Fruit fly (Drosophila melanogaster) whole organism, pupa: Measurements from ENCODE around the gene CG2256.

Experiments
- CG10348 ChIP-seq: fragments of 200-800 bp; sonication (Bioruptor generic); IDR thresholded peaks from 2 replicates; pipeline ENCODE4 v1.3.6; 2022; ENCODE audit warnings: missing biosample characterization, missing genetic modification characterization
- CG12605 ChIP-seq: fragments of 200-800 bp; sonication (Bioruptor generic); IDR thresholded peaks from 2 replicates; pipeline ENCODE4 v1.3.6; 2022; ENCODE audit warnings: missing biosample characterization, missing genetic modification characterization
- CG13204 ChIP-seq: fragments of 200-800 bp; sonication (Bioruptor generic); optimal IDR thresholded peaks from 2 replicates; lab custom pipeline; 2018; ENCODE audit warnings: missing biosample characterization, mild to moderate bottlenecking, missing genetic modification characterization, moderate library complexity
- CG14655 ChIP-seq: fragments of 200-800 bp; sonication (Bioruptor generic); optimal IDR thresholded peaks from 3 replicates; lab custom pipeline; 2017; ENCODE audit warnings: mild to moderate bottlenecking, missing biosample characterization, missing genetic modification reagents, missing genetic modification characterization
- CG15710 ChIP-seq: fragments of 200-800 bp; sonication (Bioruptor generic); optimal IDR thresholded peaks from 2 replicates; lab custom pipeline; 2018; ENCODE audit warnings: missing biosample characterization, mild to moderate bottlenecking, missing genetic modification characterization, moderate library complexity
- CG17806 ChIP-seq: fragments of 200-800 bp; sonication (Bioruptor generic); optimal IDR thresholded peaks from 2 replicates; lab custom pipeline; 2018; ENCODE audit warnings: missing biosample characterization, mild to moderate bottlenecking, missing genetic modification characterization, moderate library complexity
- CG32121 ChIP-seq: fragments of 200-800 bp; sonication (Bioruptor generic); IDR thresholded peaks from 2 replicates; pipeline ENCODE4 v1.3.6; 2022; ENCODE audit warnings: missing biosample characterization, missing genetic modification characterization
- CG34367 ChIP-seq: fragments of 200-800 bp; sonication (Bioruptor generic); optimal IDR thresholded peaks from 2 replicates; lab custom pipeline; 2018; ENCODE audit warnings: missing biosample characterization, mild to moderate bottlenecking, missing genetic modification characterization
- CG4496 ChIP-seq: fragments of 200-800 bp; sonication (Bioruptor generic); IDR thresholded peaks from 3 replicates; pipeline ENCODE4 v1.3.6; 2022; ENCODE audit warnings: missing biosample characterization, missing genetic modification characterization
- CG8159 ChIP-seq: fragments of 200-800 bp; sonication (Bioruptor generic); optimal IDR thresholded peaks from 3 replicates; lab custom pipeline; 2018; ENCODE audit warnings: missing biosample characterization, mild to moderate bottlenecking, missing genetic modification characterization, moderate library complexity
- CG8301 ChIP-seq: fragments of 200-800 bp; sonication (Bioruptor generic); optimal IDR thresholded peaks from 2 replicates; lab custom pipeline; 2018; ENCODE audit warnings: missing biosample characterization, mild to moderate bottlenecking, missing genetic modification characterization
- CG9948 ChIP-seq: fragments of 200-800 bp; sonication (Bioruptor generic); optimal IDR thresholded peaks from 2 replicates; lab custom pipeline; 2018; ENCODE audit warnings: missing biosample characterization, mild to moderate bottlenecking, missing genetic modification characterization, moderate library complexity
- D1 ChIP-seq: fragments of 200-800 bp; sonication (Bioruptor generic); optimal IDR thresholded peaks from 2 replicates; lab custom pipeline; 2018; ENCODE audit warnings: missing biosample characterization, mild to moderate bottlenecking, missing genetic modification characterization, moderate library complexity
- EcR ChIP-seq: fragments of 200-800 bp; sonication (Bioruptor generic); optimal IDR thresholded peaks from 3 replicates; lab custom pipeline; 2019; ENCODE audit warnings: missing biosample characterization, missing genetic modification characterization, mild to moderate bottlenecking, moderate library complexity, missing genetic modification reagents
- Ets98B ChIP-seq: fragments of 200-800 bp; sonication (Bioruptor generic); IDR thresholded peaks from 2 replicates; pipeline ENCODE4 v1.3.6; 2022; ENCODE audit warnings: missing biosample characterization, missing genetic modification characterization
- Pif1A ChIP-seq: fragments of 200-800 bp; sonication (Bioruptor generic); optimal IDR thresholded peaks from 3 replicates; lab custom pipeline; 2016; ENCODE audit warnings: missing biosample characterization, missing genetic modification characterization
- Pif1B ChIP-seq: fragments of 200-800 bp; sonication (Bioruptor generic); optimal IDR thresholded peaks from 3 replicates; lab custom pipeline; 2016; ENCODE audit warnings: missing biosample characterization, missing genetic modification characterization
- Snoo ChIP-seq: fragments of 200-800 bp; sonication (Bioruptor generic); optimal IDR thresholded peaks from 3 replicates; lab custom pipeline; 2017; ENCODE audit warnings: missing biosample characterization, mild to moderate bottlenecking, missing genetic modification characterization, inconsistent platforms
- fd96Ca ChIP-seq: fragments of 200-800 bp; sonication (Bioruptor generic); IDR thresholded peaks from 3 replicates; pipeline ENCODE4 v1.3.6; 2022; ENCODE audit warnings: missing biosample characterization, missing genetic modification characterization
- gl ChIP-seq: fragments of 200-800 bp; sonication (Bioruptor generic); optimal IDR thresholded peaks from 2 replicates; lab custom pipeline; 2018; ENCODE audit warnings: missing biosample characterization, mild to moderate bottlenecking, missing genetic modification characterization
- rn ChIP-seq: fragments of 200-800 bp; sonication (Bioruptor generic); IDR thresholded peaks from 2 replicates; pipeline ENCODE4 v1.3.6; 2022; ENCODE audit warnings: missing biosample characterization, missing genetic modification characterization

Gene CG2256

dm6 chrX:8062180-8062480, 24.9 kb downstream of the CG2256 start:
- no peak for TF ChIP-seq CG8159 (tag; lab: Kevin White, UChicago)
- TF ChIP-seq Pif1A (GFP tag; lab: Kevin White, UChicago): no peak
- no peak; the same call in 2 of the 3 replicates for TF ChIP-seq fd96Ca (GFP tag; lab: Robert Waterston, UW)
- no peak for TF ChIP-seq CG14655
- TF ChIP-seq EcR: no peak
- no peak for TF ChIP-seq CG34367 (tag; lab: Kevin White, UChicago)
- no peak for TF ChIP-seq D1 (tag; lab: Kevin White, UChicago)
- TF ChIP-seq Snoo (tag; lab: Kevin White, UChicago): no peak
- TF ChIP-seq CG12605 (GFP tag; lab: Robert Waterston, UW): no peak
- TF ChIP-seq CG8301 (tag; lab: Kevin White, UChicago): no peak
- no peak for TF ChIP-seq CG32121 (GFP tag; lab: Robert Waterston, UW)
- no peak for TF ChIP-seq CG9948 (tag; lab: Kevin White, UChicago)
- TF ChIP-seq, all 21 proteins: peak for 0

dm6 chrX:8061392-8062179, 25.4 kb downstream of the CG2256 start, which contains the start of gene mys:
TSS of gene mys (plus strand) at chrX:8061645.
- TF ChIP-seq EcR (no peak), CG4496 (GFP tag; lab: Robert Waterston, UW) (peak; percentile 19; the same call in 1 of the 3 replicates), Snoo (tag; lab: Kevin White, UChicago) (no peak), CG14655 (peak; percentile 40), Pif1B (no peak), gl (tag; lab: Kevin White, UChicago) (peak; percentile 37), CG12605 (GFP tag; lab: Robert Waterston, UW) (peak; percentile 63), CG13204 (GFP tag; lab: Kevin White, UChicago) (peak; percentile 14), CG8159 (tag; lab: Kevin White, UChicago) (no peak), fd96Ca (GFP tag; lab: Robert Waterston, UW) (peak; percentile 18; the same call in 1 of the 3 replicates), CG17806 (no peak), CG8301 (tag; lab: Kevin White, UChicago) (peak; percentile 27)

- TF ChIP-seq Pif1A (GFP tag; lab: Kevin White, UChicago) (no peak), CG13204 (GFP tag; lab: Kevin White, UChicago) (no peak), CG12605 (GFP tag; lab: Robert Waterston, UW) (peak; percentile 34; the same call in 1 of the 2 replicates), Ets98B (GFP tag; lab: Robert Waterston, UW) (peak; percentile 58), EcR (no peak), CG34367 (tag; lab: Kevin White, UChicago) (no peak), CG9948 (tag; lab: Kevin White, UChicago) (no peak), CG8159 (tag; lab: Kevin White, UChicago) (peak; percentile 4), CG14655 (peak; percentile 14), CG15710 (tag; lab: Kevin White, UChicago) (no peak), Pif1B (no peak), fd96Ca (GFP tag; lab: Robert Waterston, UW) (peak; percentile 52; the same call in 1 of the 3 replicates), CG4496 (GFP tag; lab: Robert Waterston, UW) (peak; percentile 77), CG32121 (GFP tag; lab: Robert Waterston, UW) (peak; percentile 54; the same call in 1 of the 2 replicates), rn (GFP tag; lab: Robert Waterston, UW) (no peak), Snoo (tag; lab: Kevin White, UChicago) (no peak), CG17806 (no peak), gl (tag; lab: Kevin White, UChicago) (no peak), CG10348 (no peak), CG8301 (tag; lab: Kevin White, UChicago) (no peak), D1 (tag; lab: Kevin White, UChicago) (no peak)
Measured at dm6 chrX:8060921-8061270, 26.1 kb downstream of the CG2256 start.

- TF ChIP-seq CG8159 (tag; lab: Kevin White, UChicago): no peak
- TF ChIP-seq CG17806: no peak
- peak; percentile 7 for TF ChIP-seq Pif1A (GFP tag; lab: Kevin White, UChicago)
- TF ChIP-seq CG8301 (tag; lab: Kevin White, UChicago): no peak
- no peak for TF ChIP-seq Snoo (tag; lab: Kevin White, UChicago)
- peak; percentile 34; the same call in 1 of the 2 replicates for TF ChIP-seq Ets98B (GFP tag; lab: Robert Waterston, UW)
- TF ChIP-seq D1 (tag; lab: Kevin White, UChicago): no peak
- no peak for TF ChIP-seq CG4496 (GFP tag; lab: Robert Waterston, UW)
- TF ChIP-seq Pif1B: peak; percentile 15
- no peak for TF ChIP-seq CG13204 (GFP tag; lab: Kevin White, UChicago)
Measured at dm6 chrX:8060148-8060920, 26.7 kb downstream of the CG2256 start.

- TF ChIP-seq rn (GFP tag; lab: Robert Waterston, UW) (no peak), CG8159 (tag; lab: Kevin White, UChicago) (no peak), CG17806 (no peak), D1 (tag; lab: Kevin White, UChicago) (no peak), CG32121 (GFP tag; lab: Robert Waterston, UW) (no peak), CG12605 (GFP tag; lab: Robert Waterston, UW) (no peak), Pif1A (GFP tag; lab: Kevin White, UChicago) (no peak), CG34367 (tag; lab: Kevin White, UChicago) (no peak), CG4496 (GFP tag; lab: Robert Waterston, UW) (no peak), CG10348 (no peak), fd96Ca (GFP tag; lab: Robert Waterston, UW) (no peak), CG13204 (GFP tag; lab: Kevin White, UChicago) (no peak), EcR (no peak), Pif1B (no peak), CG15710 (tag; lab: Kevin White, UChicago) (no peak), Snoo (tag; lab: Kevin White, UChicago) (no peak), CG8301 (tag; lab: Kevin White, UChicago) (no peak), Ets98B (GFP tag; lab: Robert Waterston, UW) (no peak), CG14655 (no peak), gl (tag; lab: Kevin White, UChicago) (no peak)
Measured at dm6 chrX:8059629-8060028, 27.4 kb downstream of the CG2256 start.
